Worm (Caenorhabditis elegans) whole organism, L2 larva: Measurements from ENCODE around the gene srw-44.

Experiments used
- ZK546.5 ChIP-seq: sonication (generic microtip); optimal IDR thresholded peaks from 2 replicates; lab custom pipeline; 2017; ENCODE audit warnings: missing biosample characterization, missing genetic modification characterization
- alr-1 ChIP-seq: fragments of 150-350 bp; optimal IDR thresholded peaks from 2 replicates; lab custom pipeline; 2014; ENCODE audit warnings: missing biosample characterization, missing genetic modification characterization
- ama-1 ChIP-seq: fragments of 150-350 bp; optimal IDR thresholded peaks from 2 replicates; lab custom pipeline; 2018; ENCODE audit warnings: inconsistent platforms
- ceh-16 ChIP-seq: fragments of 150-350 bp; optimal IDR thresholded peaks from 2 replicates; lab custom pipeline; 2014; ENCODE audit warnings: missing biosample characterization, missing genetic modification characterization
- dmd-4 ChIP-seq: sonication (generic microtip); optimal IDR thresholded peaks from 2 replicates; lab custom pipeline; 2017; ENCODE audit warnings: missing biosample characterization, missing genetic modification characterization
- elt-3 ChIP-seq: sonication (generic microtip); optimal IDR thresholded peaks from 2 replicates; lab custom pipeline; 2017; ENCODE audit warnings: missing biosample characterization, missing genetic modification characterization
- lin-39 ChIP-seq: fragments of 150-350 bp; optimal IDR thresholded peaks from 2 replicates; lab custom pipeline; 2014; ENCODE audit warnings: missing biosample characterization, missing genetic modification reagents, missing genetic modification characterization
- lsy-2 ChIP-seq, 2 experiments: fragments of 150-350 bp in 1 of 2; sonication (generic microtip) in 1 of 2; optimal IDR thresholded peaks; 2 replicates each; lab custom pipeline; 2014 to 2017; ENCODE audit warnings: missing biosample characterization in 2 of 2, missing genetic modification characterization in 2 of 2
- nhr-11 ChIP-seq: fragments of 150-350 bp; optimal IDR thresholded peaks from 2 replicates; lab custom pipeline; 2014; ENCODE audit warnings: missing biosample characterization, missing genetic modification characterization
- nhr-12 ChIP-seq: fragments of 150-350 bp; optimal IDR thresholded peaks from 2 replicates; lab custom pipeline; 2014; ENCODE audit warnings: missing biosample characterization, missing genetic modification characterization
- nhr-237 ChIP-seq: fragments of 150-350 bp; optimal IDR thresholded peaks from 2 replicates; lab custom pipeline; 2014; ENCODE audit warnings: missing biosample characterization, missing genetic modification characterization
- nhr-25 ChIP-seq: fragments of 150-350 bp; sonication (generic microtip); optimal IDR thresholded peaks from 3 replicates; lab custom pipeline; 2014; ENCODE audit warnings: missing biosample characterization, missing genetic modification characterization
- unc-62 ChIP-seq: fragments of 150-350 bp; optimal IDR thresholded peaks from 2 replicates; lab custom pipeline; 2014; ENCODE audit warnings: missing biosample characterization, missing genetic modification reagents, missing genetic modification characterization
- zag-1 ChIP-seq: fragments of 150-350 bp; optimal IDR thresholded peaks from 2 replicates; lab custom pipeline; 2014; ENCODE audit warnings: missing biosample characterization, missing genetic modification characterization

DNA sequence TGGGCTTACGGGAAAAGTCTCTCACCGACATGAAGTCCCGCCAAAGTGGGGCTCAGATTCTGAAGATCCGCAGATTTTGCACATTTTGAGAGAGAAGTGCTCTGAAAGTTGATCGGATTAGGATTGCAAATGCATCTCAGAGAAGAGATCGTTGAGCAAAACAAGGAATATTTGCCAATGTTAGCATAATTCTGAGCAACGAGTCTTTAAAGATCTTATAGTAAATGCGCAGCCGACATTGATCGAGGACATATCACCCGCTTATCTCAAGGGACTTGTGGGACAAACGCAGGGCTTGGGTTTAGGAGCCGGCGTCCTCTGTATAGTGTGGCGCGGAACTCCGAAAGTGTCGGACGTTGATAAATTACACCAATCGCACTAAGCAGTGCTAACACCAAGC is 43.7 kb downstream of the srw-44 start, which contains the start of gene nhr-112:
- TF ChIP-seq zag-1 (tag; lab: Kevin White, UChicago) = no peak
- TF ChIP-seq nhr-11 (tag; lab: Kevin White, UChicago) = no peak
- TF ChIP-seq alr-1 = no peak
- no peak for TF ChIP-seq dmd-4 (tag; lab: Kevin White, UChicago)
- TF ChIP-seq lin-39 (tag; lab: Kevin White, UChicago) = no peak
- TF ChIP-seq nhr-12 (tag; lab: Kevin White, UChicago) = no peak
- TF ChIP-seq nhr-237 (tag; lab: Kevin White, UChicago) = no peak
- TF ChIP-seq ama-1 (lab: Kevin White, UChicago) = no peak
- no peak for TF ChIP-seq ceh-16 (tag; lab: Kevin White, UChicago)
- TF ChIP-seq lsy-2 (tag; optimal IDR thresholded peaks at IDR 0.05; lab: Kevin White, UChicago) = no peak
- no peak for TF ChIP-seq nhr-25
- no peak for TF ChIP-seq elt-3
- TF ChIP-seq unc-62 = no peak
- no peak for TF ChIP-seq ZK546.5
